Fruit fly (Drosophila melanogaster): Measurements from ENCODE around the gene pnt.
A peak's percentile ranks its signal among the peaks of the same experiment; 100 is the strongest.

DNA sequence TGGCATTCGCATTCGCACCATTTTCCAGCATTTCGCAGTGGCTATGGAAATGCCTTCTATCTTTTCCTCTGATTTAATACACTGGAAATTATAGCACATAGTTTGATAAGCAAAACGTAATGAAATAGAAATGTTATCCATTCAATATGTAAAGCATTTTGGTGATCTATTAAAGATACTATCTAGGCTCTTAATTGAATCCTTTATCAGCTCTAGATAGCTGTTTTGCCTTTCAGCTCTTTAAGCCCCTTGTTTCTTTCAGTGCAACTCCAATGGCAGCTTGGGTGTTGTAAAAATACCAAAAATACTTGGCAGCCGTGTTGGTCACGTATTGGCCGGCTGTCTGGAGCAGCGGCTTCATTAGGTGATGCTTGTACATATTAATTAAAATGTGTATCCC, 19.1 kb upstream of the pnt start:
- peak in 1 of 2 experiments; percentile 19 for TF ChIP-seq salr (GFP tag; optimal IDR thresholded peaks at IDR 0.05)
- no peak for TF ChIP-seq Hr38 (GFP tag; optimal IDR thresholded peaks at IDR 0.05)
- peak; percentile 12 for TF ChIP-seq CG3919 (GFP tag; optimal IDR thresholded peaks at IDR 0.05)
- TF ChIP-seq CG11902 (GFP tag; optimal IDR thresholded peaks at IDR 0.05): no peak
- peak; percentile 44 for TF ChIP-seq CG4318 (GFP tag; optimal IDR thresholded peaks at IDR 0.05)
- TF ChIP-seq fd59A (GFP tag; optimal IDR thresholded peaks at IDR 0.05): no peak
- TF ChIP-seq dac (GFP tag; optimal IDR thresholded peaks at IDR 0.05): peak; percentile 53
- no peak for TF ChIP-seq Lpt (GFP tag; optimal IDR thresholded peaks at IDR 0.05)
- no peak for TF ChIP-seq spab (GFP tag; optimal IDR thresholded peaks at IDR 0.05)
- TF ChIP-seq Hr39 (GFP tag; optimal IDR thresholded peaks at IDR 0.05): no peak
- TF ChIP-seq CG6854 (GFP tag; optimal IDR thresholded peaks at IDR 0.05): no peak
- TF ChIP-seq ss (GFP tag; optimal IDR thresholded peaks at IDR 0.05): no peak
- TF ChIP-seq Sox14 (GFP tag; optimal IDR thresholded peaks at IDR 0.05): peak; percentile 3

Data from whole organism, prepupa.